Fruit fly (Drosophila melanogaster) whole organism, wandering third instar larva: ENCODE measurements around the gene shv.

Experiments used
- Abd-B ChIP-seq: fragments of >200 bp; optimal IDR thresholded peaks from 2 replicates; lab custom pipeline; 2017; ENCODE audit warnings: missing biosample characterization, missing genetic modification characterization
- CG32264 ChIP-seq: fragments of 200-800 bp; sonication (Bioruptor generic); optimal IDR thresholded peaks from 2 replicates; lab custom pipeline; 2016; ENCODE audit warnings: missing biosample characterization, missing genetic modification characterization
- CG9705 ChIP-seq: fragments of 200-800 bp; sonication (Bioruptor generic); optimal IDR thresholded peaks from 2 replicates; lab custom pipeline; 2018; ENCODE audit warnings: missing biosample characterization, mild to moderate bottlenecking, missing genetic modification characterization
- CrebA ChIP-seq: fragments of 200-800 bp; sonication (Bioruptor generic); optimal IDR thresholded peaks from 2 replicates; lab custom pipeline; 2016; ENCODE audit warnings: missing biosample characterization, mild to moderate bottlenecking, missing genetic modification characterization, borderline replicate concordance
- Dfd ChIP-seq: fragments of >200 bp; optimal IDR thresholded peaks from 2 replicates; lab custom pipeline; 2017; ENCODE audit warnings: missing biosample characterization, missing genetic modification characterization
- Dif ChIP-seq: fragments of 200-275, 200-300 bp; sonication (Bioruptor generic); optimal IDR thresholded peaks from 2 replicates; lab custom pipeline; 2018; ENCODE audit warnings: missing biosample characterization, missing genetic modification characterization; ENCODE audit not compliant: partially characterized antibody
- GATAd ChIP-seq: sonication (Bioruptor generic); optimal IDR thresholded peaks from 2 replicates; lab custom pipeline; 2016; ENCODE audit warnings: missing biosample characterization, missing genetic modification characterization
- HLH106 ChIP-seq: fragments of 200-800 bp; optimal IDR thresholded peaks from 3 replicates; lab custom pipeline; 2019; ENCODE audit warnings: missing biosample characterization, mild to moderate bottlenecking, missing genetic modification characterization, moderate library complexity
- Hnf4 ChIP-seq: fragments of 200-800 bp; sonication (Bioruptor generic); optimal IDR thresholded peaks from 2 replicates; lab custom pipeline; 2016; ENCODE audit warnings: missing biosample characterization, mild to moderate bottlenecking, missing genetic modification characterization
- Hr78 ChIP-seq: fragments of >200 bp; optimal IDR thresholded peaks from 2 replicates; lab custom pipeline; 2017; ENCODE audit warnings: missing biosample characterization, missing genetic modification characterization
- Hr83 ChIP-seq: fragments of 200-300 bp; sonication (Bioruptor generic); optimal IDR thresholded peaks from 2 replicates; lab custom pipeline; 2016; ENCODE audit warnings: missing biosample characterization, mild to moderate bottlenecking, missing genetic modification characterization, moderate library complexity; ENCODE audit not compliant: poor library complexity, severe bottlenecking
- Jra ChIP-seq: sonication (Bioruptor generic); optimal IDR thresholded peaks from 2 replicates; lab custom pipeline; 2016; ENCODE audit warnings: missing biosample characterization, missing genetic modification characterization
- Mio ChIP-seq: sonication (Bioruptor generic); optimal IDR thresholded peaks from 2 replicates; lab custom pipeline; 2016; ENCODE audit warnings: missing biosample characterization, missing genetic modification characterization
- Myc ChIP-seq: fragments of >200 bp; optimal IDR thresholded peaks from 2 replicates; lab custom pipeline; 2017
- N ChIP-seq: fragments of >200 bp; optimal IDR thresholded peaks from 2 replicates; lab custom pipeline; 2018; ENCODE audit warnings: missing biosample characterization, missing external identifiers, missing genetic modification characterization
- OdsH ChIP-seq: fragments of 200-800 bp; sonication (Bioruptor generic); optimal IDR thresholded peaks from 2 replicates; lab custom pipeline; 2016; ENCODE audit warnings: missing biosample characterization, mild to moderate bottlenecking, missing genetic modification characterization
- Rel ChIP-seq, 2 experiments: fragments of 200-800 bp; sonication (Bioruptor generic) in 1 of 2; optimal IDR thresholded peaks; 2 replicates in 1 of 2; 3 replicates in 1 of 2; lab custom pipeline; 2016 to 2019; ENCODE audit warnings: mild to moderate bottlenecking in 2 of 2, missing biosample characterization in 2 of 2, missing genetic modification characterization in 2 of 2, moderate library complexity in 1 of 2
- Sp1 ChIP-seq: fragments of 200-800 bp; sonication (Bioruptor generic); optimal IDR thresholded peaks from 3 replicates; lab custom pipeline; 2019; ENCODE audit warnings: missing biosample characterization, mild to moderate bottlenecking, missing genetic modification characterization, moderate library complexity
- Vsx2 ChIP-seq: fragments of 200-300, 225-300 bp; sonication (Bioruptor generic); optimal IDR thresholded peaks from 2 replicates; lab custom pipeline; 2018; ENCODE audit warnings: missing biosample characterization, missing genetic modification characterization; ENCODE audit not compliant: partially characterized antibody
- br ChIP-seq: fragments of 200-800 bp; sonication (Bioruptor generic); optimal IDR thresholded peaks from 2 replicates; lab custom pipeline; 2016; ENCODE audit warnings: missing biosample characterization, missing genetic modification characterization
- brk ChIP-seq: fragments of 200-800 bp; sonication (Bioruptor generic); optimal IDR thresholded peaks from 2 replicates; lab custom pipeline; 2016; ENCODE audit warnings: missing biosample characterization, mild to moderate bottlenecking, missing genetic modification characterization
- dl ChIP-seq, 2 experiments: fragments of 175-275, 200-275 bp in 1 of 2; fragments of 200-275 bp in 1 of 2; sonication (Bioruptor generic); optimal IDR thresholded peaks; lab custom pipeline; 2018; ENCODE audit warnings: mild to moderate bottlenecking in 2 of 2, missing biosample characterization in 2 of 2, missing genetic modification characterization in 2 of 2, moderate library complexity in 2 of 2; ENCODE audit not compliant: partially characterized antibody in 2 of 2, insufficient read depth in 1 of 2
- dmrt93B ChIP-seq: fragments of 200-800 bp; sonication (Bioruptor generic); optimal IDR thresholded peaks from 2 replicates; lab custom pipeline; 2018; ENCODE audit warnings: missing biosample characterization, mild to moderate bottlenecking, missing genetic modification characterization
- dsf ChIP-seq: sonication (Bioruptor generic); optimal IDR thresholded peaks from 2 replicates; lab custom pipeline; 2016; ENCODE audit warnings: missing biosample characterization, missing genetic modification characterization, borderline replicate concordance
- ey ChIP-seq: fragments of 200-800 bp; sonication (Bioruptor generic); optimal IDR thresholded peaks from 2 replicates; lab custom pipeline; 2016; ENCODE audit warnings: missing biosample characterization, missing genetic modification characterization
- foxo ChIP-seq, 2 experiments: fragments of 200-800 bp; sonication (Bioruptor generic); optimal IDR thresholded peaks; 2 replicates in 1 of 2; 3 replicates in 1 of 2; lab custom pipeline; 2016 to 2017; ENCODE audit warnings: missing biosample characterization in 2 of 2, missing genetic modification characterization in 2 of 2
- fru ChIP-seq: fragments of 200-800 bp; sonication (Bioruptor generic); optimal IDR thresholded peaks from 3 replicates; lab custom pipeline; 2016; ENCODE audit warnings: missing biosample characterization, mild to moderate bottlenecking, missing genetic modification characterization
- h ChIP-seq: fragments of 200-800 bp; sonication (Bioruptor generic); optimal IDR thresholded peaks from 3 replicates; lab custom pipeline; 2016; ENCODE audit warnings: missing biosample characterization, mild to moderate bottlenecking, missing genetic modification characterization
- jim ChIP-seq: fragments of 175-275, 200-325 bp; sonication (Bioruptor generic); optimal IDR thresholded peaks from 2 replicates; lab custom pipeline; 2016; ENCODE audit warnings: missing biosample characterization, mild to moderate bottlenecking, missing genetic modification characterization
- lola ChIP-seq: fragments of >200 bp; optimal IDR thresholded peaks from 2 replicates; lab custom pipeline; 2017; ENCODE audit warnings: missing biosample characterization, missing genetic modification characterization
- pan ChIP-seq: fragments of >200 bp; optimal IDR thresholded peaks from 2 replicates; lab custom pipeline; 2017
- psq ChIP-seq: fragments of 200-800 bp; sonication (Bioruptor generic); optimal IDR thresholded peaks from 3 replicates; lab custom pipeline; 2017; ENCODE audit warnings: missing biosample characterization, mild to moderate bottlenecking, missing genetic modification characterization, moderate library complexity
- rgr ChIP-seq: fragments of 200-800 bp; sonication (Bioruptor generic); optimal IDR thresholded peaks from 3 replicates; lab custom pipeline; 2016; ENCODE audit warnings: missing biosample characterization, mild to moderate bottlenecking, missing genetic modification characterization
- sage ChIP-seq: fragments of 200-800 bp; sonication (Bioruptor generic); optimal IDR thresholded peaks from 2 replicates; lab custom pipeline; 2016; ENCODE audit warnings: missing biosample characterization, mild to moderate bottlenecking, missing genetic modification characterization
- sv ChIP-seq: fragments of 200-800 bp; sonication (Bioruptor generic); optimal IDR thresholded peaks from 3 replicates; lab custom pipeline; 2016; ENCODE audit warnings: missing biosample characterization, missing genetic modification characterization
- tai ChIP-seq: sonication (Bioruptor generic); optimal IDR thresholded peaks from 2 replicates; lab custom pipeline; 2016; ENCODE audit warnings: missing biosample characterization, missing genetic modification characterization
- usp ChIP-seq: fragments of >200 bp; optimal IDR thresholded peaks from 2 replicates; lab custom pipeline; 2017; ENCODE audit warnings: missing biosample characterization, missing genetic modification characterization
- woc ChIP-seq: sonication (Bioruptor generic); optimal IDR thresholded peaks from 2 replicates; lab custom pipeline; 2016; ENCODE audit warnings: missing biosample characterization, mild to moderate bottlenecking, missing genetic modification characterization

shv gene

dm6 chr2L:488548-489100, 35.7 kb downstream of the shv start:
- TF ChIP-seq fru (GFP tag; lab: Kevin White, UChicago) (peak; percentile 12), Hr83 (GFP tag; lab: Kevin White, UChicago) (no peak), woc (GFP tag; lab: Kevin White, UChicago) (peak; percentile 0), GATAd (GFP tag; lab: Kevin White, UChicago) (no peak), Abd-B (GFP tag; lab: Kevin White, UChicago) (no peak), Jra (GFP tag; lab: Kevin White, UChicago) (no peak), rgr (GFP tag; lab: Kevin White, UChicago) (no peak), Mio (GFP tag; lab: Kevin White, UChicago) (no peak), h (GFP tag; lab: Kevin White, UChicago) (no peak), jim (GFP tag; lab: Kevin White, UChicago) (peak; percentile 67), Sp1 (GFP tag; lab: Kevin White, UChicago) (peak; percentile 24), Rel (GFP tag; optimal IDR thresholded peaks at IDR 0.05; lab: Kevin White, UChicago) (no peak), Rel (tag; optimal IDR thresholded peaks at IDR 0.05; lab: Kevin White, UChicago) (no peak), N (no peak), lola (GFP tag; lab: Kevin White, UChicago) (no peak), pan (lab: Kevin White, UChicago) (no peak), brk (GFP tag; lab: Kevin White, UChicago) (no peak), sage (GFP tag; lab: Kevin White, UChicago) (no peak), usp (GFP tag; lab: Kevin White, UChicago) (no peak), dsf (GFP tag; lab: Kevin White, UChicago) (no peak), OdsH (GFP tag; lab: Kevin White, UChicago) (peak; percentile 19), tai (peak; percentile 74), sv (no peak), foxo (GFP tag; optimal IDR thresholded peaks at IDR 0.05; lab: Kevin White, UChicago) (peak in 1 of 2 experiments; percentile 26), Dfd (no peak), HLH106 (tag; lab: Kevin White, UChicago) (no peak), Myc (lab: Kevin White, UChicago) (no peak), Dif (GFP tag; lab: Kevin White, UChicago) (no peak), br (GFP tag; lab: Kevin White, UChicago) (no peak), ey (GFP tag; lab: Kevin White, UChicago) (peak; percentile 20), Hr78 (GFP tag; lab: Kevin White, UChicago) (no peak)
- TF ChIP-seq, all 38 proteins: peak for 8

- no peak for TF ChIP-seq CG9705
- no peak for TF ChIP-seq Hr78 (GFP tag; lab: Kevin White, UChicago)
- TF ChIP-seq Jra (GFP tag; lab: Kevin White, UChicago): peak; percentile 78
- TF ChIP-seq Hnf4 (GFP tag; lab: Kevin White, UChicago): peak; percentile 51
- TF ChIP-seq h (GFP tag; lab: Kevin White, UChicago): peak; percentile 81
- TF ChIP-seq usp (GFP tag; lab: Kevin White, UChicago): no peak
- no peak for TF ChIP-seq Abd-B (GFP tag; lab: Kevin White, UChicago)
- TF ChIP-seq tai: peak; percentile 63
- TF ChIP-seq Mio (GFP tag; lab: Kevin White, UChicago): peak; percentile 48
- no peak for TF ChIP-seq Dfd
- TF ChIP-seq jim (GFP tag; lab: Kevin White, UChicago): peak; percentile 83
- TF ChIP-seq OdsH (GFP tag; lab: Kevin White, UChicago): peak; percentile 48
- no peak for TF ChIP-seq dsf (GFP tag; lab: Kevin White, UChicago)
- no peak for TF ChIP-seq woc (GFP tag; lab: Kevin White, UChicago)
- TF ChIP-seq sv: no peak
- no peak for TF ChIP-seq dmrt93B (GFP tag; lab: Kevin White, UChicago)
- TF ChIP-seq CrebA: peak; percentile 72
- peak; percentile 91 for TF ChIP-seq Myc (lab: Kevin White, UChicago)
- peak; percentile 64 for TF ChIP-seq rgr (GFP tag; lab: Kevin White, UChicago)
- TF ChIP-seq brk (GFP tag; lab: Kevin White, UChicago): peak; percentile 79
- TF ChIP-seq br (GFP tag; lab: Kevin White, UChicago): peak; percentile 72
- no peak for TF ChIP-seq N
- TF ChIP-seq Hr83 (GFP tag; lab: Kevin White, UChicago): peak; percentile 90
- peak; percentile 65 for TF ChIP-seq Sp1 (GFP tag; lab: Kevin White, UChicago)
- no peak for TF ChIP-seq lola (GFP tag; lab: Kevin White, UChicago)
- TF ChIP-seq HLH106 (tag; lab: Kevin White, UChicago): peak; percentile 54
- peak; percentile 99 for TF ChIP-seq psq (GFP tag; lab: Kevin White, UChicago)
- no peak for TF ChIP-seq pan (lab: Kevin White, UChicago)
- TF ChIP-seq foxo (GFP tag; optimal IDR thresholded peaks at IDR 0.05; lab: Kevin White, UChicago): peak; percentile 56 to 57
- TF ChIP-seq sage (GFP tag; lab: Kevin White, UChicago): peak; percentile 89
- TF ChIP-seq GATAd (GFP tag; lab: Kevin White, UChicago): no peak
- peak; percentile 97 to 98 for TF ChIP-seq dl (GFP tag; optimal IDR thresholded peaks at IDR 0.05; lab: Kevin White, UChicago; ENCODE audit: insufficient read depth in 1 of 2, partially characterized antibody in 2 of 2)
- TF ChIP-seq ey (GFP tag; lab: Kevin White, UChicago): peak; percentile 49
- TF ChIP-seq CG32264: peak; percentile 72
- peak; percentile 72 for TF ChIP-seq Rel (GFP tag; optimal IDR thresholded peaks at IDR 0.05; lab: Kevin White, UChicago)
- TF ChIP-seq Rel (tag; optimal IDR thresholded peaks at IDR 0.05; lab: Kevin White, UChicago): peak; percentile 43
- TF ChIP-seq Vsx2 (GFP tag; lab: Kevin White, UChicago): peak; percentile 98
- TF ChIP-seq Dif (GFP tag; lab: Kevin White, UChicago): peak; percentile 100
- peak; percentile 65 for TF ChIP-seq fru (GFP tag; lab: Kevin White, UChicago)
Observed at dm6 chr2L:490150-491095, 37.5 kb downstream of the shv start.
